Worm (Caenorhabditis elegans) whole organism, L2 larva: Measurements from ENCODE around the gene F40F12.3.

Source experiments
- C34F6.9 ChIP-seq: fragments of 150-350 bp; optimal IDR thresholded peaks from 2 replicates; lab custom pipeline; 2014; ENCODE audit warnings: missing biosample characterization, missing genetic modification characterization
- R02D3.7 ChIP-seq: fragments of 150-350 bp; optimal IDR thresholded peaks from 2 replicates; lab custom pipeline; 2014; ENCODE audit warnings: missing biosample characterization, missing genetic modification characterization
- Y55F3AM.14 ChIP-seq: fragments of 200-800 bp; sonication (Bioruptor generic); optimal IDR thresholded peaks from 2 replicates; lab custom pipeline; 2018; ENCODE audit warnings: mild to moderate bottlenecking, missing genetic modification characterization, missing compliant biosample characterization
- ZK546.5 ChIP-seq: sonication (generic microtip); optimal IDR thresholded peaks from 2 replicates; lab custom pipeline; 2017; ENCODE audit warnings: missing biosample characterization, missing genetic modification characterization
- alr-1 ChIP-seq: fragments of 150-350 bp; optimal IDR thresholded peaks from 2 replicates; lab custom pipeline; 2014; ENCODE audit warnings: missing biosample characterization, missing genetic modification characterization
- aly-2 ChIP-seq: fragments of 150-350 bp; optimal IDR thresholded peaks from 2 replicates; lab custom pipeline; 2014; ENCODE audit warnings: missing biosample characterization, missing genetic modification characterization
- blmp-1 ChIP-seq: sonication (generic microtip); optimal IDR thresholded peaks from 2 replicates; lab custom pipeline; 2017; ENCODE audit warnings: missing genetic modification characterization, mild to moderate bottlenecking, missing compliant biosample characterization, antibody characterized with exemption, moderate library complexity; ENCODE audit not compliant: insufficient read depth
- crh-2 ChIP-seq: sonication (generic microtip); optimal IDR thresholded peaks from 2 replicates; lab custom pipeline; 2017; ENCODE audit warnings: missing biosample characterization, missing genetic modification characterization
- egl-27 ChIP-seq: sonication (generic microtip); optimal IDR thresholded peaks from 3 replicates; lab custom pipeline; 2017; ENCODE audit warnings: missing biosample characterization, missing genetic modification reagents, missing genetic modification characterization
- elt-3 ChIP-seq: sonication (generic microtip); optimal IDR thresholded peaks from 2 replicates; lab custom pipeline; 2017; ENCODE audit warnings: missing biosample characterization, missing genetic modification characterization
- gmeb-1 ChIP-seq: fragments of 150-350 bp; optimal IDR thresholded peaks from 2 replicates; lab custom pipeline; 2014; ENCODE audit warnings: missing biosample characterization, missing genetic modification characterization
- lin-11 ChIP-seq: fragments of 150-350 bp; sonication (generic microtip); optimal IDR thresholded peaks from 2 replicates; lab custom pipeline; 2014; ENCODE audit warnings: missing biosample characterization, missing genetic modification characterization, inconsistent platforms, mixed read lengths
- lin-13 ChIP-seq: fragments of 150-350 bp; optimal IDR thresholded peaks from 2 replicates; lab custom pipeline; 2014; ENCODE audit warnings: missing biosample characterization, missing genetic modification reagents, missing genetic modification characterization
- lin-39 ChIP-seq: fragments of 150-350 bp; optimal IDR thresholded peaks from 2 replicates; lab custom pipeline; 2014; ENCODE audit warnings: missing biosample characterization, missing genetic modification reagents, missing genetic modification characterization
- lsy-2 ChIP-seq, 2 experiments: fragments of 150-350 bp in 1 of 2; sonication (generic microtip) in 1 of 2; optimal IDR thresholded peaks; 2 replicates each; lab custom pipeline; 2014 to 2017; ENCODE audit warnings: missing biosample characterization in 2 of 2, missing genetic modification characterization in 2 of 2
- mab-5 ChIP-seq: fragments of 150-350 bp; optimal IDR thresholded peaks from 2 replicates; lab custom pipeline; 2014; ENCODE audit warnings: missing biosample characterization, missing genetic modification characterization
- mbf-1 ChIP-seq: sonication (generic microtip); optimal IDR thresholded peaks from 2 replicates; lab custom pipeline; 2017; ENCODE audit warnings: missing biosample characterization, missing genetic modification characterization
- mdl-1 ChIP-seq, 2 experiments: fragments of 150-350 bp in 1 of 2; sonication (generic microtip) in 1 of 2; optimal IDR thresholded peaks; 2 replicates each; lab custom pipeline; 2017; ENCODE audit warnings: missing biosample characterization in 2 of 2, missing genetic modification characterization in 2 of 2
- nhr-129 ChIP-seq: fragments of 150-350 bp; optimal IDR thresholded peaks from 2 replicates; lab custom pipeline; 2014; ENCODE audit warnings: missing biosample characterization, missing genetic modification characterization
- nhr-237 ChIP-seq: fragments of 150-350 bp; optimal IDR thresholded peaks from 2 replicates; lab custom pipeline; 2014; ENCODE audit warnings: missing biosample characterization, missing genetic modification characterization
- nhr-6 ChIP-seq: fragments of 150-350 bp; optimal IDR thresholded peaks from 2 replicates; lab custom pipeline; 2014; ENCODE audit warnings: missing biosample characterization, missing genetic modification characterization
- nhr-77 ChIP-seq: fragments of 150-350 bp; optimal IDR thresholded peaks from 2 replicates; lab custom pipeline; 2014; ENCODE audit warnings: missing biosample characterization, missing genetic modification characterization
- sem-4 ChIP-seq: fragments of 150-350 bp; optimal IDR thresholded peaks from 2 replicates; lab custom pipeline; 2014; ENCODE audit warnings: missing biosample characterization, missing genetic modification reagents, missing genetic modification characterization
- skn-1 ChIP-seq: sonication (generic microtip); optimal IDR thresholded peaks from 2 replicates; lab custom pipeline; 2017; ENCODE audit warnings: missing biosample characterization, missing genetic modification characterization
- sma-3 ChIP-seq: sonication (generic microtip); optimal IDR thresholded peaks from 2 replicates; lab custom pipeline; 2016; ENCODE audit warnings: missing genetic modification reagents, missing genetic modification characterization, missing compliant biosample characterization
- sma-9 ChIP-seq, 2 experiments: fragments of 150-350 bp in 1 of 2; sonication (generic microtip) in 1 of 2; optimal IDR thresholded peaks; 2 replicates each; lab custom pipeline; 2014 to 2016; ENCODE audit warnings: missing genetic modification characterization in 2 of 2, mild to moderate bottlenecking in 1 of 2, missing biosample characterization in 1 of 2, missing compliant biosample characterization in 1 of 2, missing genetic modification reagents in 1 of 2, moderate library complexity in 1 of 2
- snpc-4 ChIP-seq: fragments of 150-350 bp; optimal IDR thresholded peaks from 2 replicates; lab custom pipeline; 2014; ENCODE audit warnings: missing biosample characterization, missing genetic modification characterization
- unc-55 ChIP-seq: fragments of 150-350 bp; sonication (generic microtip); optimal IDR thresholded peaks from 3 replicates; lab custom pipeline; 2014; ENCODE audit warnings: missing biosample characterization, missing genetic modification reagents, missing genetic modification characterization
- zag-1 ChIP-seq: fragments of 150-350 bp; optimal IDR thresholded peaks from 2 replicates; lab custom pipeline; 2014; ENCODE audit warnings: missing biosample characterization, missing genetic modification characterization
- ztf-1 ChIP-seq: fragments of 200-800 bp; sonication (Bioruptor generic); conservative IDR thresholded peaks from 2 replicates; pipeline ENCODE4 v1.3.6; 2022; ENCODE audit warnings: missing genetic modification characterization, missing compliant biosample characterization
- ztf-11 ChIP-seq: sonication (generic microtip); optimal IDR thresholded peaks from 2 replicates; lab custom pipeline; 2017; ENCODE audit warnings: missing biosample characterization, missing genetic modification characterization
- ztf-4 ChIP-seq: fragments of 150-350 bp; optimal IDR thresholded peaks from 2 replicates; lab custom pipeline; 2014; ENCODE audit warnings: missing biosample characterization, missing genetic modification characterization

Gene F40F12.3

DNA sequence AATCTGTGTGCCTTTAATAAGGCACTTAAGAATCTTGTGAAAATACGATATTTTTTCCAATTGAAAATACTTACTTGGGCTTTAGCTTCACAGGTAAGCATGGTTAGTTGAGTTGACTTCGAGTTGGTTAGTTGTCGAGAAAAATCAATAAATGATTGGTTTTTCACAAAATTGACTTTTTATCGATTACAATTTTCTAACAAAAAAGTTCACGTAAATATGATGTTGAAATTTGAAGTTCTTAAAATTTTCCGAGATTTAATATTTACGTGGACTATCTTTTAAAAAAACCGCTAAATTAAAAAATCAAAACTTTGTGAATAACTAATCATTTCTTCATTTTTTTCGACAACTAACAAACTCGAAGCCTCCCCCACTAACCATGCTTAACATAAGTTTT lies at the start of gene F40F12.3:
Gene F40F12.3, minus strand, starts transcription at position 101 of the 400 bp plus-strand sequence.
- no peak for TF ChIP-seq nhr-129 (tag; lab: Kevin White, UChicago)
- no peak for TF ChIP-seq mbf-1 (tag; lab: Kevin White, UChicago)

DNA sequence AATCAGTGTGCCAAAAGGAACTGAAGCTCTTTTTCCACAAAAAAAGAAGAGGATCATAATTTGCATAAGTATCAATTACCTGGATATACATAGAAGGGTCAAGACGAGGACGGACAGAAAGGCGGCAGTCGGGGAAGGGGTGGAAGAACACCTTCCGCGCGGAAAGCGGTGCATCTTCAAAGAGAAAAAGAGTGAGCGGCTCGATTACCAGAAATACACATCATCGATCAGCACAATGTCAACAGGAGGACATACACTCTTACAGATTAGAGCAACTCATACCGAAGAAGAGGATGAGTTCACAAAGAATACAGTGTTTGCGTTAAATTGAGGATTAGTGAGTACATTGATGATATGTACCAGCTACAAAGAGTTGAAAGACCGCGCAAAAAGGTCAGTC lies 48.7 kb upstream of the F40F12.3 start:
- TF ChIP-seq unc-55 (GFP tag; lab: Kevin White, UChicago) (no peak), lin-13 (no peak), zag-1 (tag; lab: Kevin White, UChicago) (no peak), sma-9 (GFP tag; optimal IDR thresholded peaks at IDR 0.05; lab: Kevin White, UChicago) (no peak), sma-9 (tag; optimal IDR thresholded peaks at IDR 0.05; lab: Kevin White, UChicago) (no peak), Y55F3AM.14 (GFP tag; lab: Kevin White, UChicago) (no peak), nhr-237 (no peak), lin-11 (no peak), blmp-1 (tag; lab: Kevin White, UChicago) (no peak), elt-3 (tag; lab: Kevin White, UChicago) (no peak), C34F6.9 (tag; lab: Kevin White, UChicago) (no peak), crh-2 (tag; lab: Kevin White, UChicago) (no peak), nhr-77 (tag; lab: Kevin White, UChicago) (no peak), sma-3 (GFP tag; lab: Kevin White, UChicago) (no peak), mbf-1 (tag; lab: Kevin White, UChicago) (no peak), nhr-6 (no peak), sem-4 (tag; lab: Kevin White, UChicago) (no peak), lsy-2 (tag; optimal IDR thresholded peaks at IDR 0.05; lab: Kevin White, UChicago) (no peak)

DNA sequence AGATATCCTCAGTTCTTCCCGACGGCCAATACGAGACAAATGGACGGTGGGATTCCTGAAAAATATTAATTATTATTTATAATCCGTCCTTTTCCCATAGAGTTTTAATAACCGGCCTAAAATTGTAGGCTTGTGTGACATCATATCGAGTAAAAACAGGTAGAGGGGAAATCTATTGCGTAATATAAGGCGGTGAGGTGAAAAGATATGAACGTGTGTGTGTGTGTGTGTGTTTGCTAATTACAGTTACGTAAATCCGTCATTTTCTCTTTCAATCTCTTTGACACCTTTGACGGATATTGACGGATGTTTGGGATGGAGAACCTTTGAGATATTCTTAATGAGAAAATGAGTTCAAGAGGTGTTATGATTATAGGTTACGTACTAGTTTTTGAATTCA lies 44.8 kb upstream of the F40F12.3 start:
- TF ChIP-seq snpc-4 (tag; lab: Kevin White, UChicago) (no peak), unc-55 (GFP tag; lab: Kevin White, UChicago) (no peak), lin-11 (no peak), egl-27 (tag; lab: Kevin White, UChicago) (no peak), gmeb-1 (no peak), elt-3 (tag; lab: Kevin White, UChicago) (no peak), C34F6.9 (tag; lab: Kevin White, UChicago) (no peak), ztf-11 (tag; lab: Kevin White, UChicago) (no peak), Y55F3AM.14 (GFP tag; lab: Kevin White, UChicago) (no peak), ztf-4 (tag; lab: Kevin White, UChicago) (no peak), crh-2 (tag; lab: Kevin White, UChicago) (no peak), nhr-6 (no peak), skn-1 (tag; lab: Kevin White, UChicago) (no peak), mdl-1 (tag; optimal IDR thresholded peaks at IDR 0.05; lab: Kevin White, UChicago) (no peak), lin-13 (no peak), lin-39 (tag; lab: Kevin White, UChicago) (no peak), ZK546.5 (tag; lab: Kevin White, UChicago) (no peak)

DNA sequence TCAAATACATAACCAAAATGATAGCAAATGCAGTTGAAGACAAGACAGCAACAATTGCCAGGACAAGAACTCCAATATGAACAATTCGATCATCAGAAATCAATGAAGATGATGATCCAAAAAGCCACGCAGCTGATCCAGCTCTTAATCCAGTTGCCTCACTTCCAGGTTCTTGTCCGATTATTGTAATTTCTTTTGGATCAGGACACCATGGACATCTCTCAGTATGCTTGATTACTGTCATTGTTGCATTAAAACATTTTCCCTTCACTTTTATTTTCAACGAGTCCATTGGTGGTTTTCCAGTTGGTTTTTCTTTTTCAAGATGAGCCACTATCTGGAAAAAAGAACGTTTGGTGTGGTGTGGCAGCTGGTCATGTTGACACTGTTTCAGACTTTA lies 43.8 kb upstream of the F40F12.3 start:
- TF ChIP-seq aly-2 = no peak
- TF ChIP-seq C34F6.9 (tag; lab: Kevin White, UChicago) = no peak
- TF ChIP-seq sem-4 (tag; lab: Kevin White, UChicago) = no peak
- TF ChIP-seq R02D3.7 (tag; lab: Kevin White, UChicago) = no peak
- no peak for TF ChIP-seq alr-1 (tag; lab: Kevin White, UChicago)

DNA sequence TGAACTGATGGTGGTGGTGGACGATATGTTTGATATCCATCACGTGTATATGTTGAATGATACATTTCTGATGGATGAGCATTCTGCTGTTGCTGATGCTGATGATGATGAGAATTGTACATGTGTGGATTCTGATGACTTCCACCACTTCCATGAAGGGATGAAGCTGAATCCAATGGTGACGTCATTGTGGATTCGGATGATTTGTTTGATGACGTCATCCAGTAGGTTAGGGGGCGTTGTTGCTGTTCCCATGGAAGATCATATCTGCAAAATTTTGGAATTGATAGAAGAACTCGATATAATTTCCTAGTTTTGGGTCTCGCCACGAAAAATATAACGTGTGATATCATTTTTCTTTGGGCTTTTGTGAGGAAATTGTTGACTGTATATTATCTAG lies 42.8 kb upstream of the F40F12.3 start:
- TF ChIP-seq crh-2 (tag; lab: Kevin White, UChicago) (no peak), zag-1 (tag; lab: Kevin White, UChicago) (no peak), ztf-1 (GFP tag; lab: Robert Waterston, UW) (no peak), elt-3 (tag; lab: Kevin White, UChicago) (no peak), mab-5 (tag; lab: Kevin White, UChicago) (no peak), lin-11 (no peak)
